Fruit fly (Drosophila melanogaster) Kc167 (cell line): ENCODE results near the gene CG6873.

Experiments used
- Myc ChIP-seq: fragments of >200 bp; optimal IDR thresholded peaks from 2 replicates; lab custom pipeline; 2017; ENCODE audit warnings: missing external identifiers
- Sin3A ChIP-seq: fragments of >200 bp; optimal IDR thresholded peaks from 2 replicates; lab custom pipeline; 2018; ENCODE audit warnings: missing external identifiers
- h ChIP-seq: fragments of >200 bp; optimal IDR thresholded peaks from 3 replicates; lab custom pipeline; 2018; ENCODE audit warnings: missing external identifiers
- insv ChIP-seq: fragments of >200 bp; optimal IDR thresholded peaks from 3 replicates; lab custom pipeline; 2018; ENCODE audit warnings: missing external identifiers
- psq ChIP-seq: fragments of >200 bp; optimal IDR thresholded peaks from 2 replicates; lab custom pipeline; 2017; ENCODE audit warnings: missing external identifiers
- ttk ChIP-seq: sonication (Bioruptor generic); optimal IDR thresholded peaks from 2 replicates; lab custom pipeline; 2017; ENCODE audit warnings: missing external identifiers

DNA sequence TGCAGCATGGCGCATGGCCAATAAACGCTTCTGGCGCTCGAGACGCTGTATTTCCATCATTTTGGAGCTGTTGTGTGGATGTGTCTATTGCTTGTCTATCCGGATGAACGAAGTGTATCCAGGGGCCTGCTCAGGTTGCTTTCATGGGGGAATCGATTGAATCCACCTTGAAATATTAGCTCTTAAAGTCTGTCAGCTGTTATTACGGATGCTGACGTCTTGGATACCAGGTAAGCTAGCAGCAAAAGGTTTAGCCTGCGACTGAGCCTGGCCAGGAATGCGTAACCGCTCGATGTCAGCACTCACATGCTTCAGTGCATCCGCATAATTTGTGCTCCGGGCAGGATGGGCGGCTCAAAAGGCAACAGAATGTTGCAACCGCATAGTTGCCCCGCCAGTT, 8.5 kb upstream of the CG6873 start, which contains the start of gene CG12609:
- TF ChIP-seq ttk (lab: Kevin White, UChicago) (no peak), h (lab: Kevin White, UChicago) (no peak), Sin3A (no peak), Myc (lab: Kevin White, UChicago) (no peak), psq (lab: Kevin White, UChicago) (no peak), insv (no peak)
